Worm (Caenorhabditis elegans) whole organism, early embryonic: ENCODE measurements around the gene B0035.22.

Source experiments
- B0310.2 ChIP-seq: sonication (generic microtip); optimal IDR thresholded peaks from 2 replicates; lab custom pipeline; 2016; ENCODE audit warnings: mild to moderate bottlenecking, missing genetic modification characterization, missing compliant biosample characterization
- F13C5.2 ChIP-seq: sonication (generic microtip); optimal IDR thresholded peaks from 2 replicates; lab custom pipeline; 2017; ENCODE audit warnings: mild to moderate bottlenecking, missing genetic modification characterization, inconsistent platforms, missing compliant biosample characterization
- aly-1 ChIP-seq: sonication (generic microtip); optimal IDR thresholded peaks from 2 replicates; lab custom pipeline; 2016; ENCODE audit warnings: missing genetic modification characterization, missing compliant biosample characterization
- ama-1 ChIP-seq: fragments of 150-350 bp; optimal IDR thresholded peaks from 2 replicates; lab custom pipeline; 2014
- ceh-13 ChIP-seq: fragments of 200-800 bp; sonication (Bioruptor generic); optimal IDR thresholded peaks from 2 replicates; lab custom pipeline; 2018; ENCODE audit warnings: mild to moderate bottlenecking, missing genetic modification characterization, missing compliant biosample characterization
- ceh-36 ChIP-seq: sonication (generic microtip); optimal IDR thresholded peaks from 2 replicates; lab custom pipeline; 2016; ENCODE audit warnings: missing genetic modification characterization, inconsistent platforms, missing compliant biosample characterization
- ets-7 ChIP-seq: sonication (generic microtip); optimal IDR thresholded peaks from 2 replicates; lab custom pipeline; 2016; ENCODE audit warnings: missing genotype, missing genetic modification characterization, missing compliant biosample characterization
- flt-1 ChIP-seq: fragments of 200-800 bp; sonication (Bioruptor generic); IDR thresholded peaks from 2 replicates; pipeline ENCODE4 v1.3.6; 2022; ENCODE audit warnings: missing genetic modification characterization, missing compliant biosample characterization
- hmbx-1 ChIP-seq: sonication (generic microtip); optimal IDR thresholded peaks from 2 replicates; lab custom pipeline; 2016; ENCODE audit warnings: mild to moderate bottlenecking, missing genetic modification characterization, missing compliant biosample characterization
- hmg-4 ChIP-seq: fragments of 200-800 bp; sonication (Bioruptor generic); optimal IDR thresholded peaks from 2 replicates; lab custom pipeline; 2018; ENCODE audit warnings: mild to moderate bottlenecking, missing genetic modification characterization, missing compliant biosample characterization
- hnd-1 ChIP-seq: sonication (generic microtip); optimal IDR thresholded peaks from 2 replicates; lab custom pipeline; 2016; ENCODE audit warnings: missing genetic modification characterization, missing compliant biosample characterization
- pes-1 ChIP-seq: fragments of 200-800 bp; sonication (Bioruptor generic); IDR thresholded peaks from 2 replicates; pipeline ENCODE4 v1.3.6; 2022; ENCODE audit warnings: missing genetic modification reagents, missing genetic modification characterization, missing compliant biosample characterization
- scrt-1 ChIP-seq: fragments of 200-800 bp; sonication (Bioruptor generic); IDR thresholded peaks from 2 replicates; pipeline ENCODE4 v1.3.6; 2022; ENCODE audit warnings: missing genetic modification characterization, missing compliant biosample characterization
- sea-1 ChIP-seq: fragments of 200-800 bp; sonication (Bioruptor generic); conservative IDR thresholded peaks from 2 replicates; pipeline ENCODE4 v1.3.6; 2022; ENCODE audit warnings: missing genetic modification characterization, missing compliant biosample characterization
- tbx-11 ChIP-seq: fragments of 200-800 bp; sonication (Bioruptor generic); IDR thresholded peaks from 2 replicates; pipeline ENCODE4 v1.3.6; 2022; ENCODE audit warnings: missing genetic modification characterization, missing compliant biosample characterization
- tbx-37 ChIP-seq: fragments of 200-800 bp; sonication (Bioruptor generic); conservative IDR thresholded peaks from 2 replicates; pipeline ENCODE4 v1.3.6; 2022; ENCODE audit warnings: missing genetic modification reagents, missing genetic modification characterization, missing compliant biosample characterization
- tra-4 ChIP-seq: sonication (generic microtip); optimal IDR thresholded peaks from 2 replicates; lab custom pipeline; 2017; ENCODE audit warnings: missing genetic modification characterization, missing compliant biosample characterization

B0035.22 gene

ce11 chrIV:11316640-11317039, 1.7 kb downstream of the B0035.22 start:
- TF ChIP-seq ets-7, result no peak
- no peak for TF ChIP-seq tbx-11 (GFP tag; lab: Robert Waterston, UW)
- TF ChIP-seq pes-1 (GFP tag; lab: Robert Waterston, UW), result no peak
- no peak for TF ChIP-seq ama-1 (lab: Kevin White, UChicago)
- no peak for TF ChIP-seq B0310.2 (tag; lab: Kevin White, UChicago)
- no peak for TF ChIP-seq tra-4 (tag; lab: Kevin White, UChicago)
- no peak for TF ChIP-seq hnd-1 (tag; lab: Kevin White, UChicago)
- TF ChIP-seq hmbx-1, result no peak
- TF ChIP-seq flt-1 (GFP tag; lab: Robert Waterston, UW), result no peak
- no peak for TF ChIP-seq aly-1 (tag; lab: Kevin White, UChicago)
- no peak for TF ChIP-seq hmg-4 (GFP tag; lab: Kevin White, UChicago)

ce11 chrIV:11317119-11317518, 2.2 kb downstream of the B0035.22 start, which contains the start of gene gspd-1:
Gene gspd-1 (plus strand): TSS chrIV:11317419.
- no peak for TF ChIP-seq hmg-4 (GFP tag; lab: Kevin White, UChicago)
- no peak for TF ChIP-seq hnd-1 (tag; lab: Kevin White, UChicago)
- no peak for TF ChIP-seq ets-7
- no peak for TF ChIP-seq tbx-37 (GFP tag; lab: Robert Waterston, UW)

- TF ChIP-seq F13C5.2 (tag; lab: Kevin White, UChicago) (no peak), ceh-13 (GFP tag; lab: Kevin White, UChicago) (no peak), ets-7 (no peak), B0310.2 (tag; lab: Kevin White, UChicago) (no peak), tbx-11 (GFP tag; lab: Robert Waterston, UW) (no peak), pes-1 (GFP tag; lab: Robert Waterston, UW) (no peak), flt-1 (GFP tag; lab: Robert Waterston, UW) (no peak), aly-1 (tag; lab: Kevin White, UChicago) (no peak), hnd-1 (tag; lab: Kevin White, UChicago) (no peak), ceh-36 (tag; lab: Kevin White, UChicago) (no peak), ama-1 (lab: Kevin White, UChicago) (no peak), hmg-4 (GFP tag; lab: Kevin White, UChicago) (no peak), scrt-1 (GFP tag; lab: Robert Waterston, UW) (no peak), sea-1 (GFP tag; lab: Robert Waterston, UW) (no peak), tra-4 (tag; lab: Kevin White, UChicago) (no peak)
These were observed 5.0 kb downstream of the B0035.22 start, which contains the start of gene B0035.18 for ce11 chrIV:11319884-11320362. Gene B0035.18 (plus strand): TSS chrIV:11320312.

ce11 chrIV:11320500-11320899, 5.5 kb downstream of the B0035.22 start, which contains the start of gene edg-1:
Gene edg-1 (plus strand): TSS chrIV:11320800.
- TF ChIP-seq pes-1 (GFP tag; lab: Robert Waterston, UW) (no peak), flt-1 (GFP tag; lab: Robert Waterston, UW) (no peak), tbx-11 (GFP tag; lab: Robert Waterston, UW) (no peak), ceh-36 (tag; lab: Kevin White, UChicago) (no peak), ama-1 (lab: Kevin White, UChicago) (no peak), tbx-37 (GFP tag; lab: Robert Waterston, UW) (no peak), tra-4 (tag; lab: Kevin White, UChicago) (no peak), hnd-1 (tag; lab: Kevin White, UChicago) (no peak), aly-1 (tag; lab: Kevin White, UChicago) (no peak), hmg-4 (GFP tag; lab: Kevin White, UChicago) (no peak), sea-1 (GFP tag; lab: Robert Waterston, UW) (no peak), F13C5.2 (tag; lab: Kevin White, UChicago) (no peak), B0310.2 (tag; lab: Kevin White, UChicago) (no peak), scrt-1 (GFP tag; lab: Robert Waterston, UW) (no peak), hmbx-1 (no peak), ceh-13 (GFP tag; lab: Kevin White, UChicago) (no peak), ets-7 (no peak)

- no peak for TF ChIP-seq hnd-1 (tag; lab: Kevin White, UChicago)
- TF ChIP-seq hmg-4 (GFP tag; lab: Kevin White, UChicago), result no peak
- peak; percentile 42; the same call in 1 of the 2 replicates for TF ChIP-seq pes-1 (GFP tag; lab: Robert Waterston, UW)
- no peak for TF ChIP-seq tra-4 (tag; lab: Kevin White, UChicago)
- TF ChIP-seq scrt-1 (GFP tag; lab: Robert Waterston, UW), result no peak
These were observed 8.7 kb downstream of the B0035.22 start for ce11 chrIV:11323666-11324065.

ce11 chrIV:11324741-11325140, 9.8 kb downstream of the B0035.22 start, which contains the start of gene his-48:
Gene his-48 (plus strand): TSS chrIV:11324745.
- TF ChIP-seq flt-1 (GFP tag; lab: Robert Waterston, UW), result peak; percentile 11; the same call in 1 of the 2 replicates

ce11 chrIV:11326939-11327565, 12.1 kb downstream of the B0035.22 start, which contains the start of gene B0035.21:
Gene B0035.21 (plus strand): TSS chrIV:11327260.
- no peak for TF ChIP-seq B0310.2 (tag; lab: Kevin White, UChicago)
- no peak for TF ChIP-seq tbx-37 (GFP tag; lab: Robert Waterston, UW)
- TF ChIP-seq ama-1 (lab: Kevin White, UChicago), result no peak
- TF ChIP-seq pes-1 (GFP tag; lab: Robert Waterston, UW), result no peak
- no peak for TF ChIP-seq sea-1 (GFP tag; lab: Robert Waterston, UW)
- TF ChIP-seq hmbx-1, result no peak
- no peak for TF ChIP-seq ceh-36 (tag; lab: Kevin White, UChicago)
- TF ChIP-seq tra-4 (tag; lab: Kevin White, UChicago), result no peak
- no peak for TF ChIP-seq tbx-11 (GFP tag; lab: Robert Waterston, UW)
